Worm (Caenorhabditis elegans): ENCODE measurements around the gene Y82E9BR.5.

ce11 chrIII:1409139-1409538 lies 25.0 kb downstream of the Y82E9BR.5 start, which contains the start of gene Y82E9BR.22:
- TF ChIP-seq unc-62 (GFP tag; optimal IDR thresholded peaks at IDR 0.05) = no peak
- no peak for TF ChIP-seq elt-1 (tag; optimal IDR thresholded peaks at IDR 0.05)
- no peak for TF ChIP-seq nhr-12 (tag; optimal IDR thresholded peaks at IDR 0.05)
- no peak for TF ChIP-seq nhr-77 (tag; optimal IDR thresholded peaks at IDR 0.05)
